Worm (Caenorhabditis elegans) whole organism, L1 larva: ENCODE results near the gene rla-2.

Experiments
- F16B12.6 ChIP-seq: fragments of 150-350 bp; optimal IDR thresholded peaks from 2 replicates; lab custom pipeline; 2014; ENCODE audit warnings: missing biosample characterization, missing genetic modification characterization
- ama-1 ChIP-seq: fragments of 150-350 bp; optimal IDR thresholded peaks from 2 replicates; lab custom pipeline; 2014
- blmp-1 ChIP-seq: fragments of 150-350 bp; optimal IDR thresholded peaks from 2 replicates; lab custom pipeline; 2014; ENCODE audit warnings: missing biosample characterization, missing genetic modification characterization
- ceh-82 ChIP-seq, 3 experiments: fragments of 150-350 bp in 1 of 3; sonication (generic microtip) in 2 of 3; optimal IDR thresholded peaks; 2 replicates each; lab custom pipeline; 2014 to 2017; ENCODE audit warnings: missing biosample characterization in 3 of 3, missing genetic modification characterization in 3 of 3
- ces-1 ChIP-seq: fragments of 150-350 bp; optimal IDR thresholded peaks from 2 replicates; lab custom pipeline; 2014; ENCODE audit warnings: missing biosample characterization, missing genetic modification reagents, missing genetic modification characterization
- dpl-1 ChIP-seq, 3 experiments: fragments of 150-350 bp in 2 of 3; sonication (generic microtip) in 1 of 3; optimal IDR thresholded peaks; 2 replicates each; lab custom pipeline; 2014 to 2017; ENCODE audit warnings: missing biosample characterization in 3 of 3, missing genetic modification characterization in 3 of 3, missing genetic modification reagents in 3 of 3
- efl-1 ChIP-seq, 4 experiments: fragments of 150-350 bp; optimal IDR thresholded peaks in 3 of 4; peaks in 1 of 4; 1 replicate in 1 of 4; 2 replicates in 3 of 4; lab custom pipeline; 2014; ENCODE audit warnings: missing biosample characterization in 2 of 4, missing genetic modification characterization in 2 of 4, missing genetic modification reagents in 2 of 4
- efl-3 ChIP-seq: fragments of 200-800 bp; sonication (Bioruptor generic); optimal IDR thresholded peaks from 2 replicates; lab custom pipeline; 2018; ENCODE audit warnings: mild to moderate bottlenecking, missing genetic modification characterization, missing compliant biosample characterization
- egl-13 ChIP-seq: sonication (generic microtip); optimal IDR thresholded peaks from 2 replicates; lab custom pipeline; 2016; ENCODE audit warnings: missing genotype, missing genetic modification reagents, missing genetic modification characterization, missing compliant biosample characterization
- ets-5 ChIP-seq: fragments of 200-800 bp; sonication (Bioruptor generic); IDR thresholded peaks from 2 replicates; pipeline ENCODE4 v1.3.6; 2022; ENCODE audit warnings: missing genetic modification characterization, missing compliant biosample characterization
- fkh-10 ChIP-seq: sonication (generic microtip); optimal IDR thresholded peaks from 2 replicates; lab custom pipeline; 2017; ENCODE audit warnings: missing biosample characterization, missing genetic modification reagents, missing genetic modification characterization
- fkh-4 ChIP-seq: sonication (generic microtip); optimal IDR thresholded peaks from 2 replicates; lab custom pipeline; 2016; ENCODE audit warnings: missing compliant biosample characterization, missing genetic modification characterization, borderline replicate concordance
- fkh-8 ChIP-seq: sonication (generic microtip); optimal IDR thresholded peaks from 2 replicates; lab custom pipeline; 2016; ENCODE audit warnings: mild to moderate bottlenecking, missing genetic modification characterization, missing compliant biosample characterization
- grh-1 ChIP-seq: fragments of 200-800 bp; sonication (Bioruptor generic); IDR thresholded peaks from 2 replicates; pipeline ENCODE4 v1.3.6; 2022; ENCODE audit warnings: missing genetic modification reagents, missing genetic modification characterization, missing compliant biosample characterization
- lin-15B ChIP-seq: fragments of 150-350 bp; sonication (generic microtip); optimal IDR thresholded peaks from 3 replicates; lab custom pipeline; 2014; ENCODE audit warnings: missing biosample characterization, missing genetic modification characterization
- lin-35 ChIP-seq, 2 experiments: fragments of 150-350 bp; optimal IDR thresholded peaks; 2 replicates each; lab custom pipeline; 2014; ENCODE audit warnings: missing biosample characterization in 2 of 2, missing genetic modification characterization in 2 of 2, missing genetic modification reagents in 2 of 2
- lir-3 ChIP-seq: sonication (generic microtip); optimal IDR thresholded peaks from 2 replicates; lab custom pipeline; 2016; ENCODE audit warnings: mild to moderate bottlenecking, missing genetic modification characterization, moderate library complexity, missing compliant biosample characterization; ENCODE audit not compliant: poor library complexity
- mdl-1 ChIP-seq, 2 experiments: fragments of 150-350 bp; optimal IDR thresholded peaks; 2 replicates each; lab custom pipeline; 2014 to 2017; ENCODE audit warnings: missing biosample characterization in 2 of 2, missing genetic modification characterization in 2 of 2, inconsistent platforms in 1 of 2
- nhr-12 ChIP-seq: sonication (generic microtip); optimal IDR thresholded peaks from 2 replicates; lab custom pipeline; 2017; ENCODE audit warnings: missing biosample characterization, missing genetic modification characterization
- nhr-28 ChIP-seq: fragments of 150-350 bp; optimal IDR thresholded peaks from 2 replicates; lab custom pipeline; 2014; ENCODE audit warnings: missing biosample characterization, missing genetic modification characterization
- nhr-47 ChIP-seq: sonication (generic microtip); optimal IDR thresholded peaks from 2 replicates; lab custom pipeline; 2016; ENCODE audit warnings: mild to moderate bottlenecking, missing genetic modification characterization, moderate library complexity, missing compliant biosample characterization
- nhr-76 ChIP-seq: sonication (generic microtip); optimal IDR thresholded peaks from 2 replicates; lab custom pipeline; 2017; ENCODE audit warnings: missing biosample characterization, missing genetic modification characterization
- nhr-77 ChIP-seq: fragments of 150-350 bp; optimal IDR thresholded peaks from 2 replicates; lab custom pipeline; 2014; ENCODE audit warnings: missing biosample characterization, missing genetic modification characterization
- nhr-85 ChIP-seq: sonication (generic microtip); peaks from one replicate; lab custom pipeline; 2016; ENCODE audit warnings: missing genetic modification characterization, inconsistent platforms, missing compliant biosample characterization
- pag-3 ChIP-seq: sonication (generic microtip); optimal IDR thresholded peaks from 2 replicates; lab custom pipeline; 2017; ENCODE audit warnings: missing genetic modification characterization, mild to moderate bottlenecking, missing compliant biosample characterization, antibody characterized with exemption, borderline replicate concordance; ENCODE audit not compliant: insufficient read depth
- pax-3 ChIP-seq: fragments of 200-800 bp; sonication (Bioruptor generic); optimal IDR thresholded peaks from 2 replicates; lab custom pipeline; 2018; ENCODE audit warnings: mild to moderate bottlenecking, missing genetic modification characterization, moderate library complexity, missing compliant biosample characterization
- pqm-1 ChIP-seq: sonication (generic microtip); optimal IDR thresholded peaks from 3 replicates; lab custom pipeline; 2017; ENCODE audit warnings: missing biosample characterization, missing genetic modification characterization
- snu-23 ChIP-seq: sonication (generic microtip); optimal IDR thresholded peaks from 2 replicates; lab custom pipeline; 2016; ENCODE audit warnings: missing genetic modification characterization, missing compliant biosample characterization
- sptf-1 ChIP-seq: fragments of 150-350 bp; optimal IDR thresholded peaks from 2 replicates; lab custom pipeline; 2014; ENCODE audit warnings: missing biosample characterization, missing genetic modification characterization
- sup-37 ChIP-seq: fragments of 200-800 bp; sonication (Bioruptor generic); optimal IDR thresholded peaks from 2 replicates; lab custom pipeline; 2018; ENCODE audit warnings: mild to moderate bottlenecking, missing genetic modification characterization, missing compliant biosample characterization
- tlp-1 ChIP-seq: fragments of 150-350 bp; optimal IDR thresholded peaks from 2 replicates; lab custom pipeline; 2014; ENCODE audit warnings: missing biosample characterization, missing genetic modification characterization
- unc-130 ChIP-seq: fragments of 150-350 bp; optimal IDR thresholded peaks from 2 replicates; lab custom pipeline; 2017; ENCODE audit warnings: missing biosample characterization, missing genetic modification characterization, inconsistent platforms
- unc-98 ChIP-seq: fragments of 200-800 bp; sonication (Bioruptor generic); IDR thresholded peaks from 2 replicates; pipeline ENCODE4 v1.3.6; 2022; ENCODE audit warnings: missing genetic modification characterization, missing compliant biosample characterization
- vab-15 ChIP-seq: sonication (generic microtip); optimal IDR thresholded peaks from 2 replicates; lab custom pipeline; 2017; ENCODE audit warnings: missing genotype, mild to moderate bottlenecking, missing genetic modification characterization, missing compliant biosample characterization
- xbp-1 ChIP-seq: sonication (generic microtip); optimal IDR thresholded peaks from 2 replicates; lab custom pipeline; 2016; ENCODE audit warnings: missing genetic modification characterization, missing compliant biosample characterization
- ztf-11 ChIP-seq, 2 experiments: sonication (generic microtip); optimal IDR thresholded peaks; 2 replicates each; lab custom pipeline; 2016 to 2017; ENCODE audit warnings: missing genetic modification characterization in 2 of 2, missing biosample characterization in 1 of 2, missing compliant biosample characterization in 1 of 2
- ztf-4 ChIP-seq: fragments of 150-350 bp; optimal IDR thresholded peaks from 2 replicates; lab custom pipeline; 2014; ENCODE audit warnings: missing biosample characterization, missing genetic modification characterization

Gene rla-2

ce11 chrIV:13412845-13413383 is 42.8 kb upstream of the rla-2 start, which contains the start of gene gcl-1:
Gene gcl-1 (minus strand): TSS chrIV:13412895.
- TF ChIP-seq pqm-1 (tag; lab: Kevin White, UChicago) = no peak
- peak in 1 of 2 experiments; percentile 59 for TF ChIP-seq mdl-1 (tag; optimal IDR thresholded peaks at IDR 0.05; lab: Kevin White, UChicago)
- TF ChIP-seq pax-3 (tag; lab: Kevin White, UChicago) = no peak
- no peak for TF ChIP-seq efl-3
- TF ChIP-seq xbp-1 (tag; lab: Kevin White, UChicago) = no peak
- no peak for TF ChIP-seq ztf-11 (tag; optimal IDR thresholded peaks at IDR 0.05; lab: Kevin White, UChicago)
- TF ChIP-seq nhr-77 (tag; lab: Kevin White, UChicago) = no peak
- TF ChIP-seq fkh-4 (tag; lab: Kevin White, UChicago) = no peak
- TF ChIP-seq egl-13 (tag; lab: Kevin White, UChicago) = no peak
- TF ChIP-seq ets-5 = no peak
- peak in 1 of 3 experiments; percentile 19 for TF ChIP-seq dpl-1 (GFP tag; optimal IDR thresholded peaks at IDR 0.05; lab: Kevin White, UChicago)
- no peak for TF ChIP-seq ces-1
- TF ChIP-seq vab-15 (tag; lab: Kevin White, UChicago) = no peak
- no peak for TF ChIP-seq ceh-82 (tag; optimal IDR thresholded peaks at IDR 0.05; lab: Kevin White, UChicago)
- TF ChIP-seq ama-1 (lab: Kevin White, UChicago) = no peak
- TF ChIP-seq lin-35 (GFP tag; optimal IDR thresholded peaks at IDR 0.05; lab: Kevin White, UChicago) = peak; percentile 13 to 37
- peak; percentile 11 for TF ChIP-seq blmp-1 (tag; lab: Kevin White, UChicago)
- TF ChIP-seq fkh-8 (tag; lab: Kevin White, UChicago) = no peak
- TF ChIP-seq tlp-1 (tag; lab: Kevin White, UChicago) = no peak
- TF ChIP-seq nhr-76 = no peak
- no peak for TF ChIP-seq unc-98 (GFP tag; lab: Robert Waterston, UW)
- 0 out of 2 replicates have a peak, but pooled peaks have one; percentile 29 for TF ChIP-seq grh-1 (GFP tag; lab: Robert Waterston, UW)
- no peak for TF ChIP-seq F16B12.6 (tag; lab: Kevin White, UChicago)
- TF ChIP-seq snu-23 (GFP tag; lab: Kevin White, UChicago) = peak; percentile 27
- no peak for TF ChIP-seq lir-3
- TF ChIP-seq nhr-12 (tag; lab: Kevin White, UChicago) = no peak
- TF ChIP-seq sup-37 = no peak
- no peak for TF ChIP-seq nhr-85 (tag; lab: Kevin White, UChicago)
- TF ChIP-seq efl-1 (optimal IDR thresholded peaks at IDR 0.05; lab: Kevin White, UChicago) = no peak
- no peak for TF ChIP-seq efl-1 (GFP tag; optimal IDR thresholded peaks at IDR 0.05 in 1 of 2; lab: Kevin White, UChicago)
- no peak for TF ChIP-seq fkh-10 (GFP tag; lab: Kevin White, UChicago)
- no peak for TF ChIP-seq lin-15B (tag; lab: Kevin White, UChicago)
- TF ChIP-seq nhr-47 (tag; lab: Kevin White, UChicago) = no peak

DNA sequence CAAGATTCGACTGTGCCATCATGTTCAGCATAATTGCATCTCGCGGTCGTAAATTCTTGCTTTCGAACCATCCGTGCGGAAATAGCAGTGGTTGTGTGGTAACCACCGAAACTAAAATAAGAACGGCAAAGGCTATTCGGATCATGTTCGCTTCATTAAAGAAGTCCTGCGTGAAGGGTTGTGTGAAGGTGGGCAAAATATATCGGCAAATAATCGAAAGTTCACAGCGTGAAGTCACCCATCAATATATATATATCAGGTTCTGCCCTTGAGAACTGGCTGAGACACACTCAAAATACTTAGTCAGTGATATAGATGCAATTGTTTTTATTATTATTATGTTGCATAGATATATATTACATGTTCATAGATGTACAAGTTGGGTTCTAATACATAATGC is 37.9 kb upstream of the rla-2 start, which contains the start of gene Y62E10A.19:
Y62E10A.19 (minus strand) TSS at position 289 of the 400 bp plus-strand sequence.
- TF ChIP-seq blmp-1 (tag; lab: Kevin White, UChicago) (peak; percentile 80), egl-13 (tag; lab: Kevin White, UChicago) (no peak)

DNA sequence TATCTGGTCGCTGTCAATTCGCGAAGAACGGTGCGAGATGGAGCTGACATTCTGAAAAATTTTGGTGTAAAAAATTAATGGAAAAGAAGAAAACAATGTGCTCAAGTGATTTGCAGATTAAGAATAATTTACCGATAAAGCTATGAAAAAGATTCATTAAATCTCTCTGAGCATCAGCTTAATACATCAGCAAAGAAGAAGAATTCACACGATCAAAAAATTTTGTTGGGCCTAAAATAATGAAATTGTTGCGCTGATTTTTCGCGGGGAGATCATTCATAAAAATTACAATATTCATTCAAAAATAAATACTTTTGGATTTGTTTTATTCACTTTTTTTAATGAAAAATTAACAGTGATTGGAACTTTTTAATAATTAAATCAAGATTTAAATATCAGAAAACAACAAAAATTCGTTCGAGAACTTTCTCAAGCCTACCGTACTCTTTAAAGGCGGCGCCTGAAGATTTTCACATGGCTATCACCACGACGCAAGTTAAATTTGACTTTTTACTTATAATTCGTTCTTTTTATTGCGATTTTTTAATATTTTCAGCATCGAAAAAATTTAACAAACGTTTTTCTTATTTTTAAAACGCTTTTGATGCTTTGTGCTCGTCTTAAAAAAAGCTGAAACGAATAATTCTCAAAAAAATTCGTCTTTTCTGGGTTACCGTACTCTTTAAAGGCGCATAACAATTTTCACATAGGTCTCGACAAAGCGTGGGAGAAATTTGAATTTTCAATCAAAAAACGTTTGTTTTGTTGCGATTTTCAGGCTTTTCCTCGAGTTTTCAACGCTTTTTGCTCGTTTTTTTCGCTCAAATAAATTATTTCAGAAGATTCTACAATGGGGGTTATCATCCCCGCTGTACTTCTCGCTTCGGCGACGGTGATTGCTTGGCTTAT is 30.6 kb upstream of the rla-2 start, which contains the start of the genes memi-2 and cyp-31A5:
memi-2 (minus strand) TSS at position 51 of the 909 bp plus-strand sequence.
cyp-31A5 (plus strand) TSS at position 834 of the 909 bp plus-strand sequence.
- TF ChIP-seq unc-130 (tag; lab: Kevin White, UChicago) (no peak), ztf-4 (tag; lab: Kevin White, UChicago) (no peak), pag-3 (tag; lab: Kevin White, UChicago) (no peak), sup-37 (no peak), nhr-28 (tag; lab: Kevin White, UChicago) (no peak), sptf-1 (no peak), pqm-1 (tag; lab: Kevin White, UChicago) (no peak)
